Worm (Caenorhabditis elegans) whole organism, L4 larva: ENCODE data around the gene ZK546.19.

ENCODE experiments used
- F26F4.8 ChIP-seq: fragments of 200-800 bp; sonication (Bioruptor generic); conservative IDR thresholded peaks from 2 replicates; pipeline ENCODE4 v1.3.6; 2022; ENCODE audit warnings: missing genetic modification characterization, missing compliant biosample characterization
- T20F7.1 ChIP-seq: fragments of 200-800 bp; sonication (Bioruptor generic); optimal IDR thresholded peaks from 2 replicates; lab custom pipeline; 2018; ENCODE audit warnings: mild to moderate bottlenecking, missing genetic modification characterization, missing compliant biosample characterization
- Y48G9A.11 ChIP-seq: fragments of 200-800 bp; sonication (Bioruptor generic); IDR thresholded peaks from 2 replicates; pipeline ENCODE4 v1.3.6; 2022; ENCODE audit warnings: missing genetic modification reagents, missing genetic modification characterization, missing compliant biosample characterization
- Y75B8A.6 ChIP-seq: fragments of 200-800 bp; sonication (Bioruptor generic); IDR thresholded peaks from 2 replicates; pipeline ENCODE4 v1.3.6; 2022; ENCODE audit warnings: missing genetic modification reagents, missing genetic modification characterization, missing compliant biosample characterization
- ZK337.2 ChIP-seq: fragments of 200-800 bp; sonication (Bioruptor generic); IDR thresholded peaks from 2 replicates; pipeline ENCODE4 v1.3.6; 2022; ENCODE audit warnings: missing genetic modification reagents, missing genetic modification characterization, missing compliant biosample characterization
- ZK546.5 ChIP-seq, 2 experiments: sonication (generic microtip); optimal IDR thresholded peaks; 2 replicates each; lab custom pipeline; 2017; ENCODE audit warnings: missing biosample characterization in 2 of 2, missing genetic modification characterization in 2 of 2
- aha-1 ChIP-seq: fragments of 150-350 bp; peaks from one replicate; lab custom pipeline; 2014; ENCODE audit warnings: missing biosample characterization, missing genetic modification characterization
- ceh-20 ChIP-seq: fragments of 200-800 bp; sonication (Bioruptor generic); IDR thresholded peaks from 2 replicates; pipeline ENCODE4 v1.3.6; 2022; ENCODE audit warnings: missing genetic modification reagents, missing genetic modification characterization, missing compliant biosample characterization
- ces-1 ChIP-seq: fragments of 150-350 bp; sonication (generic microtip); optimal IDR thresholded peaks from 4 replicates; lab custom pipeline; 2014; ENCODE audit warnings: missing biosample characterization, missing genetic modification reagents, missing genetic modification characterization
- daf-16 ChIP-seq, 3 experiments: sonication (generic microtip); optimal IDR thresholded peaks; 2 replicates each; lab custom pipeline; 2016 to 2017; ENCODE audit warnings: missing genetic modification characterization in 3 of 3, missing genetic modification reagents in 3 of 3, mild to moderate bottlenecking in 2 of 3, missing compliant biosample characterization in 2 of 3, missing biosample characterization in 1 of 3, moderate library complexity in 1 of 3
- daf-19 ChIP-seq: fragments of 200-800 bp; sonication (Bioruptor generic); conservative IDR thresholded peaks from 2 replicates; pipeline ENCODE4 v1.3.6; 2022; ENCODE audit warnings: missing genetic modification characterization, missing compliant biosample characterization
- dmd-6 ChIP-seq: fragments of 200-800 bp; sonication (Bioruptor generic); IDR thresholded peaks from 2 replicates; pipeline ENCODE4 v1.3.6; 2022; ENCODE audit warnings: missing genetic modification reagents, missing genetic modification characterization, missing compliant biosample characterization
- dpl-1 ChIP-seq: fragments of 150-350 bp; optimal IDR thresholded peaks from 2 replicates; lab custom pipeline; 2014; ENCODE audit warnings: missing biosample characterization, missing genetic modification reagents, missing genetic modification characterization
- duxl-1 ChIP-seq: sonication (generic microtip); optimal IDR thresholded peaks from 2 replicates; lab custom pipeline; 2016; ENCODE audit warnings: mild to moderate bottlenecking, missing genetic modification characterization, moderate library complexity, missing compliant biosample characterization; ENCODE audit not compliant: poor library complexity
- dve-1 ChIP-seq: sonication (generic microtip); optimal IDR thresholded peaks from 2 replicates; lab custom pipeline; 2017; ENCODE audit warnings: antibody characterized with exemption, mild to moderate bottlenecking, missing genetic modification characterization, missing compliant biosample characterization; ENCODE audit not compliant: insufficient read depth
- hlh-11 ChIP-seq: fragments of 200-800 bp; sonication (Bioruptor generic); optimal IDR thresholded peaks from 2 replicates; lab custom pipeline; 2018; ENCODE audit warnings: mild to moderate bottlenecking, missing genetic modification characterization, missing compliant biosample characterization
- hlh-30 ChIP-seq: sonication (generic microtip); optimal IDR thresholded peaks from 2 replicates; lab custom pipeline; 2017; ENCODE audit warnings: antibody characterized with exemption, mild to moderate bottlenecking, missing genetic modification characterization, missing compliant biosample characterization; ENCODE audit not compliant: insufficient read depth
- hmg-1.1 ChIP-seq: fragments of 200-800 bp; sonication (Bioruptor generic); IDR thresholded peaks from 2 replicates; pipeline ENCODE4 v1.3.6; 2022; ENCODE audit warnings: missing genetic modification reagents, missing genetic modification characterization, missing compliant biosample characterization
- jun-1 ChIP-seq: fragments of 150-350 bp; optimal IDR thresholded peaks from 2 replicates; lab custom pipeline; 2014; ENCODE audit warnings: missing biosample characterization, missing genetic modification reagents, missing genetic modification characterization
- lim-7 ChIP-seq: fragments of 200-800 bp; sonication (Bioruptor generic); IDR thresholded peaks from 2 replicates; pipeline ENCODE4 v1.3.6; 2022; ENCODE audit warnings: missing genetic modification characterization, missing compliant biosample characterization
- lin-13 ChIP-seq: fragments of 150-350 bp; optimal IDR thresholded peaks from 2 replicates; lab custom pipeline; 2014; ENCODE audit warnings: missing biosample characterization, missing genetic modification reagents, missing genetic modification characterization
- lin-38 ChIP-seq: fragments of 200-800 bp; sonication (Bioruptor generic); IDR thresholded peaks from 2 replicates; pipeline ENCODE4 v1.3.6; 2022; ENCODE audit warnings: missing genetic modification reagents, missing genetic modification characterization, missing compliant biosample characterization
- lsy-2 ChIP-seq, 2 experiments: fragments of 150-350 bp in 1 of 2; sonication (generic microtip) in 1 of 2; optimal IDR thresholded peaks; 2 replicates each; lab custom pipeline; 2014 to 2017; ENCODE audit warnings: missing biosample characterization in 2 of 2, missing genetic modification characterization in 2 of 2
- mdt-29 ChIP-seq: fragments of 200-800 bp; sonication (Bioruptor generic); IDR thresholded peaks from 2 replicates; pipeline ENCODE4 v1.3.6; 2022; ENCODE audit warnings: missing genetic modification reagents, missing genetic modification characterization, missing compliant biosample characterization
- mxl-3 ChIP-seq: fragments of 200-800 bp; sonication (Bioruptor generic); optimal IDR thresholded peaks from 2 replicates; lab custom pipeline; 2018; ENCODE audit warnings: mild to moderate bottlenecking, missing genetic modification characterization, missing compliant biosample characterization
- nhr-28 ChIP-seq: fragments of 150-350 bp; optimal IDR thresholded peaks from 2 replicates; lab custom pipeline; 2014; ENCODE audit warnings: missing biosample characterization, missing genetic modification characterization
- nhr-42 ChIP-seq: fragments of 200-800 bp; sonication (Bioruptor generic); IDR thresholded peaks from 2 replicates; pipeline ENCODE4 v1.3.6; 2022; ENCODE audit warnings: missing genetic modification characterization, missing compliant biosample characterization
- nhr-6 ChIP-seq: fragments of 150-350 bp; optimal IDR thresholded peaks from 2 replicates; lab custom pipeline; 2014; ENCODE audit warnings: missing biosample characterization, missing genetic modification characterization
- nhr-77 ChIP-seq: fragments of 150-350 bp; optimal IDR thresholded peaks from 2 replicates; lab custom pipeline; 2014; ENCODE audit warnings: missing biosample characterization, missing genetic modification characterization
- pha-4 ChIP-seq, 2 experiments: fragments of 150-350 bp in 1 of 2; fragments of 200-800 bp in 1 of 2; sonication (Bioruptor generic) in 1 of 2; IDR thresholded peaks in 1 of 2; optimal IDR thresholded peaks in 1 of 2; 2 replicates each; pipeline versions ENCODE4 v1.3.6 to Lab custom; 2014 to 2022; ENCODE audit warnings: missing genetic modification characterization in 2 of 2, missing genetic modification reagents in 2 of 2, missing biosample characterization in 1 of 2, missing compliant biosample characterization in 1 of 2
- php-3 ChIP-seq: fragments of 200-800 bp; sonication (Bioruptor generic); IDR thresholded peaks from 2 replicates; pipeline ENCODE4 v1.3.6; 2022; ENCODE audit warnings: missing genetic modification reagents, missing genetic modification characterization, missing compliant biosample characterization
- pqm-1 ChIP-seq: sonication (generic microtip); optimal IDR thresholded peaks from 2 replicates; lab custom pipeline; 2017; ENCODE audit warnings: missing biosample characterization, missing genetic modification characterization
- rbr-2 ChIP-seq: sonication (generic microtip); optimal IDR thresholded peaks from 2 replicates; lab custom pipeline; 2016; ENCODE audit warnings: missing genotype, missing genetic modification characterization, missing compliant biosample characterization
- snpc-4 ChIP-seq: fragments of 150-350 bp; optimal IDR thresholded peaks from 2 replicates; lab custom pipeline; 2014; ENCODE audit warnings: missing biosample characterization, missing genetic modification characterization
- unc-130 ChIP-seq: sonication (generic microtip); optimal IDR thresholded peaks from 2 replicates; lab custom pipeline; 2016; ENCODE audit warnings: missing genetic modification reagents, missing genetic modification characterization, missing compliant biosample characterization
- vab-7 ChIP-seq: fragments of 200-800 bp; sonication (Bioruptor generic); IDR thresholded peaks from 2 replicates; pipeline ENCODE4 v1.3.6; 2022; ENCODE audit warnings: missing genetic modification reagents, missing genetic modification characterization, missing compliant biosample characterization
- zfp-3 ChIP-seq: fragments of 200-800 bp; sonication (Bioruptor generic); conservative IDR thresholded peaks from 2 replicates; pipeline ENCODE4 v1.3.6; 2022; ENCODE audit warnings: missing genetic modification reagents, missing genetic modification characterization, missing compliant biosample characterization
- zip-11 ChIP-seq: fragments of 200-800 bp; sonication (Bioruptor generic); IDR thresholded peaks from 2 replicates; pipeline ENCODE4 v1.3.6; 2022; ENCODE audit warnings: missing genetic modification characterization, missing compliant biosample characterization
- zip-2 ChIP-seq: fragments of 150-350 bp; optimal IDR thresholded peaks from 2 replicates; lab custom pipeline; 2014; ENCODE audit warnings: missing biosample characterization, missing genetic modification characterization

The ZK546.19 gene

ce11 chrII:4955353-4955752 lies 13.8 kb downstream of the ZK546.19 start, which contains the start of gene pbs-3 (continued):
- TF ChIP-seq T20F7.1 (GFP tag; lab: Kevin White, UChicago), result no peak
- no peak for TF ChIP-seq Y75B8A.6 (GFP tag; lab: Robert Waterston, UW)
- TF ChIP-seq daf-19, result no peak
- TF ChIP-seq pha-4 (GFP tag; IDR thresholded peaks at IDR 0.05; lab: Robert Waterston, UW), result no peak
- no peak for TF ChIP-seq pha-4 (tag; optimal IDR thresholded peaks at IDR 0.05; lab: Kevin White, UChicago)
- TF ChIP-seq ZK337.2 (GFP tag; lab: Robert Waterston, UW), result no peak
- TF ChIP-seq ZK546.5 (tag; optimal IDR thresholded peaks at IDR 0.05; lab: Kevin White, UChicago), result no peak
- no peak for TF ChIP-seq snpc-4 (tag; lab: Kevin White, UChicago)
- peak; percentile 83 for TF ChIP-seq unc-130 (GFP tag; lab: Kevin White, UChicago)
- no peak for TF ChIP-seq duxl-1 (tag; lab: Kevin White, UChicago)
- TF ChIP-seq, all 104 proteins: peak for 24

- TF ChIP-seq mxl-3 (GFP tag; lab: Kevin White, UChicago), result no peak
- peak; percentile 96 for TF ChIP-seq aha-1
- TF ChIP-seq jun-1, result no peak
- TF ChIP-seq zip-11, result no peak
- TF ChIP-seq zfp-3 (GFP tag; lab: Robert Waterston, UW), result no peak
- no peak for TF ChIP-seq mdt-29 (GFP tag; lab: Robert Waterston, UW)
- TF ChIP-seq lsy-2 (tag; optimal IDR thresholded peaks at IDR 0.05; lab: Kevin White, UChicago), result peak in 1 of 2 experiments; percentile 53
- no peak for TF ChIP-seq ceh-20 (GFP tag; lab: Robert Waterston, UW)
- peak; percentile 14 for TF ChIP-seq dpl-1
Measured at ce11 chrII:4959719-4960118, 18.2 kb downstream of the ZK546.19 start, which contains the start of gene ulp-2. ulp-2 (minus strand) TSS chrII:4959876.

ce11 chrII:4960690-4961089 lies 19.2 kb downstream of the ZK546.19 start:
- TF ChIP-seq zip-2 (no peak), hlh-11 (peak; percentile 30), nhr-28 (peak; percentile 83), dve-1 (peak; percentile 50), pqm-1 (tag; lab: Kevin White, UChicago) (peak; percentile 33), daf-16 (GFP tag; optimal IDR thresholded peaks at IDR 0.05; lab: Kevin White, UChicago) (no peak), daf-16 (tag; optimal IDR thresholded peaks at IDR 0.05; lab: Kevin White, UChicago) (peak; percentile 46), dmd-6 (GFP tag; lab: Robert Waterston, UW) (peak; percentile 42; the same call in 1 of the 2 replicates), lin-13 (GFP tag; lab: Kevin White, UChicago) (no peak), nhr-77 (peak; percentile 31)

- peak; percentile 14 for TF ChIP-seq pqm-1 (tag; lab: Kevin White, UChicago)
- no peak for TF ChIP-seq mxl-3 (GFP tag; lab: Kevin White, UChicago)
- no peak for TF ChIP-seq daf-16 (GFP tag; optimal IDR thresholded peaks at IDR 0.05; lab: Kevin White, UChicago)
- peak; percentile 31 for TF ChIP-seq daf-16 (tag; optimal IDR thresholded peaks at IDR 0.05; lab: Kevin White, UChicago)
- peak; percentile 14 for TF ChIP-seq hlh-11
- TF ChIP-seq rbr-2 (tag; lab: Kevin White, UChicago), result no peak
- no peak for TF ChIP-seq ces-1 (GFP tag; lab: Kevin White, UChicago)
- TF ChIP-seq nhr-28, result peak; percentile 15
- TF ChIP-seq Y48G9A.11 (GFP tag; lab: Robert Waterston, UW), result no peak
- peak; percentile 59 for TF ChIP-seq php-3 (GFP tag; lab: Robert Waterston, UW)
- no peak for TF ChIP-seq F26F4.8 (GFP tag; lab: Robert Waterston, UW)
- peak; percentile 76 for TF ChIP-seq dve-1
Measured at ce11 chrII:4966576-4966975, 25.1 kb downstream of the ZK546.19 start.

ce11 chrII:4967636-4968035 lies 26.1 kb downstream of the ZK546.19 start:
- TF ChIP-seq nhr-6 (tag; lab: Kevin White, UChicago) (no peak), hlh-11 (peak; percentile 20), nhr-42 (no peak), snpc-4 (tag; lab: Kevin White, UChicago) (no peak), pqm-1 (tag; lab: Kevin White, UChicago) (peak; percentile 68), hmg-1.1 (GFP tag; lab: Robert Waterston, UW) (no peak), vab-7 (GFP tag; lab: Robert Waterston, UW) (no peak), lim-7 (GFP tag; lab: Robert Waterston, UW) (no peak), lin-38 (GFP tag; lab: Robert Waterston, UW) (no peak), hlh-30 (no peak)
